Fruit fly (Drosophila melanogaster) whole organism, prepupa: Measurements from ENCODE around the gene CG13924.

Source experiments
- Blimp-1 ChIP-seq: fragments of 200-800 bp; sonication (Bioruptor generic); optimal IDR thresholded peaks from 3 replicates; lab custom pipeline; 2017; ENCODE audit warnings: missing biosample characterization, missing genetic modification characterization, mild to moderate bottlenecking, moderate library complexity, missing genetic modification reagents
- CG10631 ChIP-seq: fragments of 200-800 bp; sonication (Bioruptor generic); optimal IDR thresholded peaks from 2 replicates; lab custom pipeline; 2016; ENCODE audit warnings: missing biosample characterization, missing genetic modification characterization
- CG10669 ChIP-seq: fragments of 200-800 bp; sonication (Bioruptor generic); optimal IDR thresholded peaks from 3 replicates; lab custom pipeline; 2018; ENCODE audit warnings: missing biosample characterization, mild to moderate bottlenecking, missing genetic modification characterization, moderate library complexity
- CG11294 ChIP-seq: fragments of 200-800 bp; sonication (Bioruptor generic); IDR thresholded peaks from 2 replicates; pipeline ENCODE4 v1.3.6; 2022; ENCODE audit warnings: missing biosample characterization, missing genetic modification characterization
- CG11762 ChIP-seq: fragments of 200-800 bp; sonication (Bioruptor generic); optimal IDR thresholded peaks from 3 replicates; lab custom pipeline; 2016; ENCODE audit warnings: missing biosample characterization, missing genetic modification characterization; ENCODE audit not compliant: insufficient read depth
- CG11902 ChIP-seq: fragments of 200-800 bp; sonication (Bioruptor generic); optimal IDR thresholded peaks from 3 replicates; lab custom pipeline; 2016; ENCODE audit warnings: missing biosample characterization, missing genetic modification characterization
- CG15336 ChIP-seq: fragments of 200-800 bp; sonication (Bioruptor generic); IDR thresholded peaks from 2 replicates; pipeline ENCODE4 v1.3.6; 2022; ENCODE audit warnings: missing biosample characterization, missing genetic modification characterization
- CG1621 ChIP-seq: fragments of 200-800 bp; sonication (Bioruptor generic); optimal IDR thresholded peaks from 3 replicates; lab custom pipeline; 2018; ENCODE audit warnings: missing biosample characterization, mild to moderate bottlenecking, missing genetic modification characterization
- CG16779 ChIP-seq: fragments of 200-800 bp; sonication (Bioruptor generic); optimal IDR thresholded peaks from 3 replicates; lab custom pipeline; 2017; ENCODE audit warnings: missing biosample characterization, mild to moderate bottlenecking, missing genetic modification characterization
- CG3919 ChIP-seq: fragments of 200-800 bp; sonication (Bioruptor generic); optimal IDR thresholded peaks from 3 replicates; lab custom pipeline; 2016; ENCODE audit warnings: missing biosample characterization, missing genetic modification characterization
- CG4318 ChIP-seq: fragments of 200-800 bp; sonication (Bioruptor generic); optimal IDR thresholded peaks from 3 replicates; lab custom pipeline; 2017; ENCODE audit warnings: missing biosample characterization, mild to moderate bottlenecking, missing genetic modification characterization
- CG6163 ChIP-seq: fragments of 200-800 bp; sonication (Bioruptor generic); IDR thresholded peaks from 3 replicates; pipeline ENCODE4 v1.3.6; 2022; ENCODE audit warnings: missing biosample characterization, missing genetic modification characterization
- CG6276 ChIP-seq: fragments of 200-800 bp; sonication (Bioruptor generic); optimal IDR thresholded peaks from 2 replicates; lab custom pipeline; 2017; ENCODE audit warnings: missing biosample characterization, mild to moderate bottlenecking, missing genetic modification characterization
- CG6792 ChIP-seq: fragments of 200-800 bp; sonication (Bioruptor generic); optimal IDR thresholded peaks from 3 replicates; lab custom pipeline; 2016; ENCODE audit warnings: missing biosample characterization, missing genetic modification characterization
- CG6808 ChIP-seq: fragments of 200-800 bp; sonication (Bioruptor generic); optimal IDR thresholded peaks from 3 replicates; lab custom pipeline; 2017; ENCODE audit warnings: missing biosample characterization, missing genetic modification characterization, mild to moderate bottlenecking, moderate library complexity, missing genetic modification reagents
- CG6854 ChIP-seq: fragments of 200-800 bp; sonication (Bioruptor generic); optimal IDR thresholded peaks from 2 replicates; lab custom pipeline; 2017; ENCODE audit warnings: missing biosample characterization, mild to moderate bottlenecking, missing genetic modification characterization
- CG7368 ChIP-seq: fragments of 200-800 bp; sonication (Bioruptor generic); optimal IDR thresholded peaks from 3 replicates; lab custom pipeline; 2016; ENCODE audit warnings: missing biosample characterization, missing genetic modification characterization
- CG8119 ChIP-seq: fragments of 200-800 bp; sonication (Bioruptor generic); IDR thresholded peaks from 3 replicates; pipeline ENCODE4 v1.3.6; 2022; ENCODE audit warnings: missing biosample characterization, missing genetic modification characterization
- CG8319 ChIP-seq: fragments of 200-800 bp; sonication (Bioruptor generic); optimal IDR thresholded peaks from 3 replicates; lab custom pipeline; 2016; ENCODE audit warnings: missing biosample characterization, missing genetic modification characterization
- CG8632 ChIP-seq: fragments of 200-800 bp; sonication (Bioruptor generic); optimal IDR thresholded peaks from 3 replicates; lab custom pipeline; 2016; ENCODE audit warnings: missing biosample characterization, missing genetic modification characterization
- CG9139 ChIP-seq: fragments of 200-800 bp; sonication (Bioruptor generic); optimal IDR thresholded peaks from 3 replicates; lab custom pipeline; 2017; ENCODE audit warnings: missing biosample characterization, mild to moderate bottlenecking, missing genetic modification characterization
- Eip75B ChIP-seq: fragments of 200-800 bp; sonication (Bioruptor generic); optimal IDR thresholded peaks from 3 replicates; lab custom pipeline; 2016; ENCODE audit warnings: missing biosample characterization, missing genetic modification characterization
- Eip78C ChIP-seq: fragments of 200-800 bp; sonication (Bioruptor generic); peaks from one replicate; lab custom pipeline; 2016; ENCODE audit warnings: missing biosample characterization, missing genetic modification characterization
- Eip93F ChIP-seq: fragments of 200-800 bp; sonication (Bioruptor generic); optimal IDR thresholded peaks from 2 replicates; lab custom pipeline; 2016; ENCODE audit warnings: missing biosample characterization, mild to moderate bottlenecking, missing genetic modification characterization
- Ets21C ChIP-seq: fragments of 200-800 bp; sonication (Bioruptor generic); optimal IDR thresholded peaks from 3 replicates; lab custom pipeline; 2016; ENCODE audit warnings: missing biosample characterization, missing genetic modification characterization
- Ets96B ChIP-seq: fragments of 200-800 bp; optimal IDR thresholded peaks from 2 replicates; lab custom pipeline; 2019; ENCODE audit warnings: missing biosample characterization, mild to moderate bottlenecking, missing genetic modification characterization, moderate library complexity
- Gug ChIP-seq: fragments of 200-800 bp; sonication (Bioruptor generic); IDR thresholded peaks from 2 replicates; pipeline ENCODE4 v1.3.6; 2022; ENCODE audit warnings: missing biosample characterization, missing genetic modification characterization
- Hr38 ChIP-seq: sonication (Bioruptor generic); optimal IDR thresholded peaks from 2 replicates; lab custom pipeline; 2016; ENCODE audit warnings: missing biosample characterization, missing genetic modification characterization
- Hr39 ChIP-seq: fragments of 200-800 bp; sonication (Bioruptor generic); optimal IDR thresholded peaks from 2 replicates; lab custom pipeline; 2016; ENCODE audit warnings: missing biosample characterization, missing genetic modification characterization
- Lpt ChIP-seq: fragments of 200-800 bp; sonication (Bioruptor generic); optimal IDR thresholded peaks from 3 replicates; lab custom pipeline; 2016; ENCODE audit warnings: missing biosample characterization, missing genetic modification characterization
- Met ChIP-seq: fragments of 200-800 bp; sonication (Bioruptor generic); optimal IDR thresholded peaks from 3 replicates; lab custom pipeline; 2016; ENCODE audit warnings: missing biosample characterization, missing genetic modification characterization
- OdsH ChIP-seq: fragments of 200-800 bp; sonication (Bioruptor generic); optimal IDR thresholded peaks from 3 replicates; lab custom pipeline; 2016; ENCODE audit warnings: missing biosample characterization, missing genetic modification characterization
- Smox ChIP-seq: fragments of 200-800 bp; sonication (Bioruptor generic); optimal IDR thresholded peaks from 3 replicates; lab custom pipeline; 2016; ENCODE audit warnings: missing biosample characterization, missing genetic modification characterization
- Sox102F ChIP-seq: fragments of 200-800 bp; sonication (Bioruptor generic); optimal IDR thresholded peaks from 2 replicates; lab custom pipeline; 2016; ENCODE audit warnings: missing biosample characterization, mild to moderate bottlenecking, missing genetic modification characterization
- Sox14 ChIP-seq: fragments of 200-800 bp; sonication (Bioruptor generic); optimal IDR thresholded peaks from 3 replicates; lab custom pipeline; 2016; ENCODE audit warnings: missing biosample characterization, missing genetic modification characterization
- Sox15 ChIP-seq: fragments of 200-800 bp; sonication (Bioruptor generic); optimal IDR thresholded peaks from 3 replicates; lab custom pipeline; 2016; ENCODE audit warnings: missing biosample characterization, missing genetic modification characterization
- achi ChIP-seq: fragments of 200-800 bp; sonication (Bioruptor generic); optimal IDR thresholded peaks from 3 replicates; lab custom pipeline; 2016; ENCODE audit warnings: missing biosample characterization, missing genetic modification characterization
- acj6 ChIP-seq: fragments of 200-800 bp; sonication (Bioruptor generic); optimal IDR thresholded peaks from 3 replicates; lab custom pipeline; 2016; ENCODE audit warnings: missing biosample characterization, missing genetic modification characterization
- cyc ChIP-seq: fragments of 200-800 bp; sonication (Bioruptor generic); optimal IDR thresholded peaks from 3 replicates; lab custom pipeline; 2016; ENCODE audit warnings: missing biosample characterization, missing genetic modification characterization
- dac ChIP-seq: fragments of 200-800 bp; sonication (Bioruptor generic); optimal IDR thresholded peaks from 2 replicates; lab custom pipeline; 2017; ENCODE audit warnings: missing biosample characterization, mild to moderate bottlenecking, missing genetic modification characterization
- dsx ChIP-seq: fragments of 200-800 bp; optimal IDR thresholded peaks from 3 replicates; lab custom pipeline; 2019; ENCODE audit warnings: missing biosample characterization, mild to moderate bottlenecking, missing genetic modification characterization, moderate library complexity; ENCODE audit not compliant: poor library complexity, severe bottlenecking
- eg ChIP-seq: fragments of 200-800 bp; sonication (Bioruptor generic); IDR thresholded peaks from 3 replicates; pipeline ENCODE4 v1.3.6; 2022; ENCODE audit warnings: missing biosample characterization, missing genetic modification characterization
- esn ChIP-seq: fragments of 200-800 bp; sonication (Bioruptor generic); optimal IDR thresholded peaks from 2 replicates; lab custom pipeline; 2016; ENCODE audit warnings: missing biosample characterization, mild to moderate bottlenecking, missing genetic modification characterization, moderate library complexity
- fd59A ChIP-seq: fragments of 200-800 bp; sonication (Bioruptor generic); optimal IDR thresholded peaks from 2 replicates; lab custom pipeline; 2017; ENCODE audit warnings: missing biosample characterization, mild to moderate bottlenecking, missing genetic modification characterization, missing genetic modification reagents
- fd85E ChIP-seq: fragments of 200-800 bp; sonication (Bioruptor generic); optimal IDR thresholded peaks from 3 replicates; lab custom pipeline; 2016; ENCODE audit warnings: missing biosample characterization, missing genetic modification characterization
- fkh ChIP-seq: fragments of 200-800 bp; sonication (Bioruptor generic); optimal IDR thresholded peaks from 3 replicates; lab custom pipeline; 2017; ENCODE audit warnings: missing biosample characterization, mild to moderate bottlenecking, missing genetic modification characterization, moderate library complexity
- lz ChIP-seq: fragments of 200-800 bp; sonication (Bioruptor generic); optimal IDR thresholded peaks from 3 replicates; lab custom pipeline; 2016; ENCODE audit warnings: missing biosample characterization, missing genetic modification characterization
- salr ChIP-seq, 2 experiments: fragments of 200-800 bp; sonication (Bioruptor generic); optimal IDR thresholded peaks; 3 replicates each; lab custom pipeline; 2016 to 2018; ENCODE audit warnings: missing biosample characterization in 2 of 2, missing genetic modification characterization in 2 of 2, mild to moderate bottlenecking in 1 of 2
- spab ChIP-seq: fragments of 200-800 bp; sonication (Bioruptor generic); optimal IDR thresholded peaks from 2 replicates; lab custom pipeline; 2017; ENCODE audit warnings: missing biosample characterization, mild to moderate bottlenecking, missing genetic modification characterization, missing genetic modification reagents
- ss ChIP-seq, 2 experiments: fragments of 200-800 bp; sonication (Bioruptor generic); optimal IDR thresholded peaks; 2 replicates in 1 of 2; 3 replicates in 1 of 2; lab custom pipeline; 2017 to 2018; ENCODE audit warnings: mild to moderate bottlenecking in 2 of 2, missing biosample characterization in 2 of 2, missing genetic modification characterization in 2 of 2, moderate library complexity in 1 of 2
- svp ChIP-seq: fragments of 200-800 bp; sonication (Bioruptor generic); peaks from one replicate; lab custom pipeline; 2016; ENCODE audit warnings: missing biosample characterization, missing genetic modification characterization
- vri ChIP-seq: fragments of 200-800 bp; sonication (Bioruptor generic); optimal IDR thresholded peaks from 3 replicates; lab custom pipeline; 2016; ENCODE audit warnings: missing biosample characterization, mild to moderate bottlenecking, missing genetic modification characterization

Gene CG13924

DNA sequence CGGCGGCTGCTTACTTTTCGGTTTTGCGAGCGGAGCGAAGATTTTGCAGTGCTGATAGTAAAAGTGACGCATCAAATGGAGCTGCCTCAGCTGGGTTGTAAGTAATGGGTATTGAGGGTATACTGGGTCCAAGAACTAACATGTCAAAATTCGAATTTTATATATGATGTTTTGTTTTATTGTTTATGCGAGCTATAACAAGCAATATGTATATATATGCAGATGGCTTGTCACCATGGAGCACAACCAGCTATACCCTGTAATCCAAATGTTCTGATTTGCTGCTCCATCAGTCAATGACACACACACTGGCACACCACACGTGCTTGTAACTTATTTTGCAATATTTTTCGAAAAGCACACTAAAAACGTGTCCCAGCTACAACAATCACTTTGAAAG, 40.3 kb upstream of the CG13924 start:
- no peak for TF ChIP-seq Eip93F (GFP tag; lab: Kevin White, UChicago)
- TF ChIP-seq Hr38 (GFP tag; lab: Kevin White, UChicago) = no peak
- TF ChIP-seq Sox14 (GFP tag; lab: Kevin White, UChicago) = peak; percentile 80
- peak; percentile 38 for TF ChIP-seq CG8632 (GFP tag; lab: Kevin White, UChicago)
- TF ChIP-seq CG6792 (GFP tag; lab: Kevin White, UChicago) = peak; percentile 50
- TF ChIP-seq acj6 (GFP tag; lab: Kevin White, UChicago) = peak; percentile 77
- TF ChIP-seq fd85E = no peak
- TF ChIP-seq eg = peak; percentile 87
- TF ChIP-seq Smox = peak; percentile 71
- TF ChIP-seq Hr39 (GFP tag; lab: Kevin White, UChicago) = peak; percentile 81
- peak; percentile 9 for TF ChIP-seq dsx (GFP tag; lab: Kevin White, UChicago)
- no peak for TF ChIP-seq spab (GFP tag; lab: Kevin White, UChicago)
- TF ChIP-seq OdsH (GFP tag; lab: Kevin White, UChicago) = peak; percentile 77
- TF ChIP-seq CG15336 (GFP tag; lab: Robert Waterston, UW) = peak; percentile 78
- TF ChIP-seq achi = peak; percentile 59
- no peak for TF ChIP-seq CG11902 (GFP tag; lab: Kevin White, UChicago)
- peak; percentile 50 for TF ChIP-seq CG4318 (GFP tag; lab: Kevin White, UChicago)
- TF ChIP-seq CG11294 (GFP tag; lab: Robert Waterston, UW) = peak; percentile 74
- TF ChIP-seq Eip75B (GFP tag; lab: Kevin White, UChicago) = peak; percentile 62
- peak; percentile 62 for TF ChIP-seq cyc
- TF ChIP-seq Met (GFP tag; lab: Kevin White, UChicago) = peak; percentile 79
- TF ChIP-seq fkh (GFP tag; lab: Kevin White, UChicago) = no peak
- peak; percentile 71 for TF ChIP-seq lz (GFP tag; lab: Kevin White, UChicago)
- TF ChIP-seq Ets96B (tag; lab: Kevin White, UChicago) = peak; percentile 43
- peak; percentile 69 for TF ChIP-seq Sox102F (GFP tag; lab: Kevin White, UChicago)
- TF ChIP-seq CG9139 (GFP tag; lab: Kevin White, UChicago) = no peak
- peak; percentile 53 for TF ChIP-seq CG6276
- TF ChIP-seq CG7368 = peak; percentile 38
- peak; percentile 83 for TF ChIP-seq Eip78C (GFP tag; lab: Kevin White, UChicago)
- peak; percentile 57; the same call in 1 of the 3 replicates for TF ChIP-seq CG8119 (GFP tag; lab: Robert Waterston, UW)
- TF ChIP-seq CG10669 (GFP tag; lab: Kevin White, UChicago) = peak; percentile 4
- peak in 1 of 2 experiments; percentile 11 for TF ChIP-seq ss (GFP tag; optimal IDR thresholded peaks at IDR 0.05; lab: Kevin White, UChicago)
- no peak for TF ChIP-seq CG8319
- peak; percentile 16 for TF ChIP-seq CG16779 (tag; lab: Kevin White, UChicago)
- peak in 1 of 2 experiments; percentile 69 for TF ChIP-seq salr (GFP tag; optimal IDR thresholded peaks at IDR 0.05; lab: Kevin White, UChicago)
- TF ChIP-seq Ets21C (GFP tag; lab: Kevin White, UChicago) = peak; percentile 47
- TF ChIP-seq fd59A (GFP tag; lab: Kevin White, UChicago) = peak; percentile 58
- TF ChIP-seq Gug (GFP tag; lab: Robert Waterston, UW) = peak; percentile 75
- peak; percentile 84 for TF ChIP-seq CG6163 (GFP tag; lab: Robert Waterston, UW)
- TF ChIP-seq CG6808 (GFP tag; lab: Kevin White, UChicago) = peak; percentile 28
- TF ChIP-seq dac (GFP tag; lab: Kevin White, UChicago) = peak; percentile 9
- TF ChIP-seq Sox15 (GFP tag; lab: Kevin White, UChicago) = peak; percentile 28
- peak; percentile 63 for TF ChIP-seq CG3919 (GFP tag; lab: Kevin White, UChicago)
- TF ChIP-seq Lpt (GFP tag; lab: Kevin White, UChicago) = peak; percentile 68
- TF ChIP-seq vri (GFP tag; lab: Kevin White, UChicago) = peak; percentile 59
- peak; percentile 34 for TF ChIP-seq CG11762
- TF ChIP-seq CG1621 (tag; lab: Kevin White, UChicago) = peak; percentile 30
- TF ChIP-seq CG10631 (GFP tag; lab: Kevin White, UChicago) = peak; percentile 66
- peak; percentile 81 for TF ChIP-seq svp (GFP tag; lab: Kevin White, UChicago)
- TF ChIP-seq esn (GFP tag; lab: Kevin White, UChicago) = peak; percentile 70
- TF ChIP-seq Blimp-1 (GFP tag; lab: Kevin White, UChicago) = no peak
- no peak for TF ChIP-seq CG6854 (GFP tag; lab: Kevin White, UChicago)
